Worm (Caenorhabditis elegans) whole organism, L4 larva: ENCODE results near the gene srh-75.

Experiments used
- fkh-10 ChIP-seq: fragments of 150-350 bp; optimal IDR thresholded peaks from 2 replicates; lab custom pipeline; 2014; ENCODE audit warnings: missing biosample characterization, missing genetic modification reagents, missing genetic modification characterization
- mdl-1 ChIP-seq, 2 experiments: fragments of 150-350 bp in 1 of 2; sonication (generic microtip) in 1 of 2; optimal IDR thresholded peaks; 2 replicates each; lab custom pipeline; 2014 to 2017; ENCODE audit warnings: missing biosample characterization in 2 of 2, missing genetic modification characterization in 2 of 2
- nhr-237 ChIP-seq: sonication (generic microtip); optimal IDR thresholded peaks from 2 replicates; lab custom pipeline; 2017; ENCODE audit warnings: missing biosample characterization, missing genetic modification characterization
- unc-130 ChIP-seq: sonication (generic microtip); optimal IDR thresholded peaks from 2 replicates; lab custom pipeline; 2016; ENCODE audit warnings: missing genetic modification reagents, missing genetic modification characterization, missing compliant biosample characterization

DNA sequence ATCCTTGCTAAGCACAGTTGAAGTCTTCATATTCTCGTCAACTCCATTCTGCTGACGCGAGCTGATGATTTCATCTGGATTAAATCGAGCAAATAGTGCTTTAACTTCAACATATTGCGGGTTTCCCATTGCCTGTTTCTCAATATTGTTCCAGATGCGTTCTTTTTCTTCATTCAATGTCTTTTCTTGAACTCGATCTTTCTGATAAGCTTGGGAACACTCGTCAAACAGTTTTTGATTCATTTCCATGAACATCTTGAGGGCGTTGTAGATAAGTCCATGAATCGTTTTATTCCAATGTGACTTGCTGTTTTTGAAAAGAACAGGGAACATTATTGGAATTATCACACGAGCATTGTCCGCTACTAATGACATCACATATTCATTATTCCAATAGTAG lies 29.2 kb downstream of the srh-75 start:
- TF ChIP-seq mdl-1 (tag; optimal IDR thresholded peaks at IDR 0.05; lab: Kevin White, UChicago) (no peak), fkh-10 (GFP tag; lab: Kevin White, UChicago) (no peak), unc-130 (GFP tag; lab: Kevin White, UChicago) (no peak), nhr-237 (tag; lab: Kevin White, UChicago) (no peak)
